Fruit fly (Drosophila melanogaster): Measurements from ENCODE around the gene CG7054.

- TF ChIP-seq psq (optimal IDR thresholded peaks at IDR 0.05) (no peak), insv (optimal IDR thresholded peaks at IDR 0.05) (no peak)
Measured at dm6 chr3R:22421618-22422017, 43.2 kb upstream of the CG7054 start.

Measured in Kc167 (cell line).